Fruit fly (Drosophila melanogaster): ENCODE data around the gene GstD4.

dm6 chr3R:12382563-12382962, 8.7 kb downstream of the GstD4 start, which contains the start of gene CG10035:
- TF ChIP-seq OdsH (GFP tag; optimal IDR thresholded peaks at IDR 0.05) (no peak), Jra (GFP tag; optimal IDR thresholded peaks at IDR 0.05) (no peak), h (GFP tag; optimal IDR thresholded peaks at IDR 0.05) (no peak), br (GFP tag; optimal IDR thresholded peaks at IDR 0.05) (no peak), fru (GFP tag; optimal IDR thresholded peaks at IDR 0.05) (no peak), psq (GFP tag; optimal IDR thresholded peaks at IDR 0.05) (no peak), Vsx2 (GFP tag; optimal IDR thresholded peaks at IDR 0.05; ENCODE audit: partially characterized antibody) (no peak), Sp1 (GFP tag; optimal IDR thresholded peaks at IDR 0.05) (no peak), Abd-B (GFP tag; optimal IDR thresholded peaks at IDR 0.05) (no peak), Dfd (GFP tag; optimal IDR thresholded peaks at IDR 0.05) (no peak), CG32264 (GFP tag; optimal IDR thresholded peaks at IDR 0.05) (no peak), sage (GFP tag; optimal IDR thresholded peaks at IDR 0.05) (no peak), HLH106 (tag; optimal IDR thresholded peaks at IDR 0.05) (no peak), Hr78 (GFP tag; optimal IDR thresholded peaks at IDR 0.05) (no peak)

Measured in whole organism, wandering third instar larva.